Worm (Caenorhabditis elegans) whole organism, young adult: ENCODE measurements around the gene W09C2.8.

Experiments
- B0336.3 ChIP-seq: fragments of 200-800 bp; sonication (Bioruptor generic); IDR thresholded peaks from 2 replicates; pipeline ENCODE4 v1.3.6; 2022; ENCODE audit warnings: missing genetic modification characterization, missing compliant biosample characterization
- F22D6.2 ChIP-seq: sonication (generic microtip); optimal IDR thresholded peaks from 2 replicates; lab custom pipeline; 2016; ENCODE audit warnings: mild to moderate bottlenecking, missing genetic modification characterization, missing compliant biosample characterization
- F49E8.2 ChIP-seq: sonication (generic microtip); optimal IDR thresholded peaks from 3 replicates; lab custom pipeline; 2017; ENCODE audit warnings: missing genetic modification characterization, mild to moderate bottlenecking, missing compliant biosample characterization, antibody characterized with exemption, moderate library complexity; ENCODE audit not compliant: insufficient read depth
- F55B11.4 ChIP-seq: sonication (generic microtip); optimal IDR thresholded peaks from 2 replicates; lab custom pipeline; 2016; ENCODE audit warnings: missing compliant biosample characterization, missing genetic modification characterization, borderline replicate concordance; ENCODE audit not compliant: insufficient read depth
- F57A8.1 ChIP-seq: fragments of 200-800 bp; sonication (Bioruptor generic); optimal IDR thresholded peaks from 2 replicates; lab custom pipeline; 2018; ENCODE audit warnings: mild to moderate bottlenecking, missing genetic modification characterization, moderate library complexity, missing compliant biosample characterization
- K11D2.4 ChIP-seq: fragments of 200-800 bp; sonication (Bioruptor generic); IDR thresholded peaks from 2 replicates; pipeline ENCODE4 v1.3.6; 2022; ENCODE audit warnings: missing genetic modification reagents, missing genetic modification characterization, missing compliant biosample characterization
- K12H6.12 ChIP-seq: fragments of 200-800 bp; sonication (Bioruptor generic); optimal IDR thresholded peaks from 2 replicates; lab custom pipeline; 2018; ENCODE audit warnings: mild to moderate bottlenecking, missing genetic modification characterization, missing compliant biosample characterization
- T07F8.4 ChIP-seq: sonication (generic microtip); optimal IDR thresholded peaks from 2 replicates; lab custom pipeline; 2016; ENCODE audit warnings: mild to moderate bottlenecking, missing genetic modification characterization, moderate library complexity, missing compliant biosample characterization
- T26A5.8 ChIP-seq: sonication (generic microtip); optimal IDR thresholded peaks from 2 replicates; lab custom pipeline; 2016; ENCODE audit warnings: missing genetic modification characterization, missing compliant biosample characterization
- Y53F4B.3 ChIP-seq: fragments of 200-800 bp; sonication (Bioruptor generic); IDR thresholded peaks from 2 replicates; pipeline ENCODE4 v1.3.6; 2022; ENCODE audit warnings: missing genetic modification reagents, missing genetic modification characterization, missing compliant biosample characterization
- atf-7 ChIP-seq: sonication (generic microtip); optimal IDR thresholded peaks from 2 replicates; lab custom pipeline; 2017; ENCODE audit warnings: mild to moderate bottlenecking, missing genetic modification characterization, missing compliant biosample characterization
- bed-1 ChIP-seq: fragments of 200-800 bp; sonication (Bioruptor generic); IDR thresholded peaks from 2 replicates; pipeline ENCODE4 v1.3.6; 2022; ENCODE audit warnings: missing genetic modification reagents, missing genetic modification characterization, missing compliant biosample characterization
- ceh-27 ChIP-seq: fragments of 200-800 bp; sonication (Bioruptor generic); optimal IDR thresholded peaks from 2 replicates; lab custom pipeline; 2018; ENCODE audit warnings: mild to moderate bottlenecking, missing genetic modification characterization, moderate library complexity, missing compliant biosample characterization
- ceh-58 ChIP-seq: fragments of 200-800 bp; sonication (Bioruptor generic); IDR thresholded peaks from 2 replicates; pipeline ENCODE4 v1.3.6; 2022; ENCODE audit warnings: missing genetic modification characterization, missing compliant biosample characterization
- ceh-91 ChIP-seq: fragments of 200-800 bp; sonication (Bioruptor generic); IDR thresholded peaks from 2 replicates; pipeline ENCODE4 v1.3.6; 2022; ENCODE audit warnings: missing genetic modification reagents, missing genetic modification characterization, missing compliant biosample characterization
- chd-7 ChIP-seq: sonication (generic microtip); optimal IDR thresholded peaks from 2 replicates; lab custom pipeline; 2016; ENCODE audit warnings: mild to moderate bottlenecking, missing genetic modification characterization, moderate library complexity, missing compliant biosample characterization
- dpff-1 ChIP-seq: sonication (generic microtip); optimal IDR thresholded peaks from 2 replicates; lab custom pipeline; 2017; ENCODE audit warnings: mild to moderate bottlenecking, missing genetic modification characterization, missing compliant biosample characterization
- egl-18 ChIP-seq: fragments of 200-800 bp; sonication (Bioruptor generic); IDR thresholded peaks from 2 replicates; pipeline ENCODE4 v1.3.6; 2022; ENCODE audit warnings: missing genetic modification reagents, missing genetic modification characterization, missing compliant biosample characterization
- egl-44 ChIP-seq: fragments of 200-800 bp; sonication (Bioruptor generic); IDR thresholded peaks from 2 replicates; pipeline ENCODE4 v1.3.6; 2022; ENCODE audit warnings: missing genetic modification reagents, missing genetic modification characterization, missing compliant biosample characterization
- egrh-3 ChIP-seq: fragments of 200-800 bp; sonication (Bioruptor generic); IDR thresholded peaks from 2 replicates; pipeline ENCODE4 v1.3.6; 2022; ENCODE audit warnings: missing genetic modification reagents, missing genetic modification characterization, missing compliant biosample characterization
- gei-17 ChIP-seq: fragments of 200-800 bp; sonication (Bioruptor generic); optimal IDR thresholded peaks from 2 replicates; lab custom pipeline; 2018; ENCODE audit warnings: mild to moderate bottlenecking, missing genetic modification characterization, missing compliant biosample characterization
- hmg-20 ChIP-seq: fragments of 200-800 bp; sonication (Bioruptor generic); IDR thresholded peaks from 2 replicates; pipeline ENCODE4 v1.3.6; 2022; ENCODE audit warnings: missing genetic modification reagents, missing genetic modification characterization, missing compliant biosample characterization
- let-607 ChIP-seq, 2 experiments: fragments of 200-800 bp in 1 of 2; sonication (Bioruptor generic) in 1 of 2; sonication (generic microtip) in 1 of 2; optimal IDR thresholded peaks; 2 replicates each; lab custom pipeline; 2016 to 2018; ENCODE audit warnings: mild to moderate bottlenecking in 2 of 2, missing compliant biosample characterization in 2 of 2, missing genetic modification characterization in 2 of 2, moderate library complexity in 2 of 2, missing genotype in 1 of 2
- lsy-27 ChIP-seq: sonication (generic microtip); optimal IDR thresholded peaks from 2 replicates; lab custom pipeline; 2017; ENCODE audit warnings: missing genetic modification characterization, mild to moderate bottlenecking, missing compliant biosample characterization, antibody characterized with exemption, missing genotype, borderline replicate concordance; ENCODE audit not compliant: insufficient read depth
- madf-10 ChIP-seq: sonication (generic microtip); optimal IDR thresholded peaks from 2 replicates; lab custom pipeline; 2016; ENCODE audit warnings: mild to moderate bottlenecking, missing genetic modification characterization, missing compliant biosample characterization
- madf-8 ChIP-seq: fragments of 200-800 bp; sonication (Bioruptor generic); conservative IDR thresholded peaks from 2 replicates; pipeline ENCODE4 v1.3.6; 2022; ENCODE audit warnings: missing genetic modification reagents, missing genetic modification characterization, missing compliant biosample characterization
- mel-28 ChIP-seq: sonication (generic microtip); optimal IDR thresholded peaks from 2 replicates; lab custom pipeline; 2016; ENCODE audit warnings: borderline replicate concordance, mild to moderate bottlenecking, missing genetic modification characterization, missing compliant biosample characterization
- nfya-2 ChIP-seq: fragments of 200-800 bp; sonication (Bioruptor generic); IDR thresholded peaks from 2 replicates; pipeline ENCODE4 v1.3.6; 2022; ENCODE audit warnings: missing genetic modification reagents, missing genetic modification characterization, missing compliant biosample characterization
- nfyb-1 ChIP-seq: fragments of 200-800 bp; sonication (Bioruptor generic); IDR thresholded peaks from 2 replicates; pipeline ENCODE4 v1.3.6; 2022; ENCODE audit warnings: missing genetic modification reagents, missing genetic modification characterization, missing compliant biosample characterization
- nhr-179 ChIP-seq: sonication (generic microtip); optimal IDR thresholded peaks from 2 replicates; lab custom pipeline; 2016; ENCODE audit warnings: mild to moderate bottlenecking, missing genetic modification characterization, missing compliant biosample characterization
- rcor-1 ChIP-seq: fragments of 200-800 bp; sonication (Bioruptor generic); IDR thresholded peaks from 2 replicates; pipeline ENCODE4 v1.3.6; 2022; ENCODE audit warnings: missing genetic modification reagents, missing genetic modification characterization, missing compliant biosample characterization
- snpc-1.1 ChIP-seq: sonication (generic microtip); optimal IDR thresholded peaks from 2 replicates; lab custom pipeline; 2017; ENCODE audit warnings: missing genetic modification characterization, mild to moderate bottlenecking, missing compliant biosample characterization, antibody characterized with exemption, moderate library complexity, missing genotype, missing genetic modification reagents; ENCODE audit not compliant: insufficient read depth
- snpc-1.3 ChIP-seq: sonication (generic microtip); optimal IDR thresholded peaks from 2 replicates; lab custom pipeline; 2017; ENCODE audit warnings: missing genetic modification characterization, mild to moderate bottlenecking, missing compliant biosample characterization, antibody characterized with exemption, moderate library complexity, missing genotype, missing genetic modification reagents; ENCODE audit not compliant: insufficient read depth
- snpc-4 ChIP-seq, 5 experiments: fragments of 150-350 bp in 1 of 5; sonication (generic microtip) in 4 of 5; optimal IDR thresholded peaks; 2 replicates each; lab custom pipeline; 2014 to 2018; ENCODE audit warnings: missing genetic modification characterization in 5 of 5, missing biosample characterization in 3 of 5, antibody characterized with exemption in 2 of 5, mild to moderate bottlenecking in 2 of 5, missing compliant biosample characterization in 2 of 5, missing genotype in 2 of 5, moderate library complexity in 2 of 5, missing genetic modification reagents in 1 of 5
- unc-62 ChIP-seq: fragments of 150-350 bp; optimal IDR thresholded peaks from 2 replicates; lab custom pipeline; 2014; ENCODE audit warnings: missing biosample characterization, missing genetic modification reagents, missing genetic modification characterization
- ztf-26 ChIP-seq: sonication (generic microtip); optimal IDR thresholded peaks from 2 replicates; lab custom pipeline; 2017; ENCODE audit warnings: missing genetic modification characterization, missing compliant biosample characterization
- ztf-28 ChIP-seq: fragments of 200-800 bp; sonication (Bioruptor generic); IDR thresholded peaks from 2 replicates; pipeline ENCODE4 v1.3.6; 2022; ENCODE audit warnings: missing genetic modification reagents, missing genetic modification characterization, missing compliant biosample characterization

The W09C2.8 gene

ce11 chrIV:9617358-9617757 lies 6.8 kb downstream of the W09C2.8 start:
- TF ChIP-seq ceh-58 (GFP tag; lab: Robert Waterston, UW), result no peak
- no peak for TF ChIP-seq chd-7 (tag; lab: Kevin White, UChicago)
- TF ChIP-seq atf-7 (tag; lab: Kevin White, UChicago), result no peak
- TF ChIP-seq egl-44 (GFP tag; lab: Robert Waterston, UW), result no peak
- TF ChIP-seq F55B11.4, result no peak
- no peak for TF ChIP-seq T07F8.4
- TF ChIP-seq unc-62 (GFP tag; lab: Kevin White, UChicago), result peak; percentile 53

DNA sequence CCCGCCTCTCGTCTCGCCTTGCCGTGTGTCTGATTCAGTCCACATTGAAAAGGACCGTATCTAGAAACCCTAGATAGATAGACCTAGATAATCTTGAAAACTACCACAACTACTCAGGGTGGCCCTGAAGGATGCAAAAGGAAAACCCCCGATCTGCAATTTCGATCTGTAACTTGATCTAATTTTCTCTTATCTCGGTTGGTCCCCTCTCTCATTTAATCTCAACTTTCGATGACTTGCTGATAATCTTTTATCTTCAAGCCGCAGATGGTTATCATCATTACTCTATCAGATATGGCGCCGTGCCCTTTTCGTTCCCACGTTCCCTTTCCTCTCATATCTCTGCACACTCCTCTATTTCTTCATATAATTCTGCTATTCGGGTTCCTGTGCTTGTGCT lies 8.7 kb downstream of the W09C2.8 start:
- TF ChIP-seq Y53F4B.3 (GFP tag; lab: Robert Waterston, UW) (no peak), nfya-2 (GFP tag; lab: Robert Waterston, UW) (no peak), ztf-26 (tag; lab: Kevin White, UChicago) (no peak), egrh-3 (GFP tag; lab: Robert Waterston, UW) (no peak), nfyb-1 (GFP tag; lab: Robert Waterston, UW) (0 out of 2 replicates have a peak, but pooled peaks have one; percentile 3)

DNA sequence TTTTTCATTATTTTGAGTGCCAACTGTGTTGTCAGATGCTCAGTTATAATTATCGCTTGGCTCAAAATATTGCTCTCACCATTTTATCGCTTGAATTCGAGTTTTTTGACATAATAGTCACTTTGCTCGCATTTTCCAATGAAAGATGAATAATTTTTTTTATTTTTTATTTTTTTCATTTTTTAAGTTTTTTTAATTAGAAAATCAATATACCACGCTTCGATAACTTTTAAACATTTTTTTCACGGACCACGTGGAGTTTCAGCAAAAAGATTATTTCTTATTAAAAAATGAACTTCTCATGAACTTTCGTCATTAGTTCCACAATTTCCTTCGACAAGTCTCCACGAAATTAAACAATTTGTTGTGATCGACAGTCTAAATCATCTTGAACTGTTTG lies 9.5 kb downstream of the W09C2.8 start, which contains the start of gene elt-1:
TSS of gene elt-1 (plus strand) at position 301 of the 400 bp plus-strand sequence.
- TF ChIP-seq nhr-179, result no peak
- TF ChIP-seq ceh-58 (GFP tag; lab: Robert Waterston, UW), result no peak
- TF ChIP-seq madf-8 (GFP tag; lab: Robert Waterston, UW), result no peak
- TF ChIP-seq ceh-91 (GFP tag; lab: Robert Waterston, UW), result no peak
- no peak for TF ChIP-seq unc-62 (GFP tag; lab: Kevin White, UChicago)
- TF ChIP-seq F22D6.2 (tag; lab: Kevin White, UChicago), result no peak
- no peak for TF ChIP-seq dpff-1 (tag; lab: Kevin White, UChicago)
- no peak for TF ChIP-seq T26A5.8 (tag; lab: Kevin White, UChicago)
- TF ChIP-seq ztf-28 (GFP tag; lab: Robert Waterston, UW), result no peak
- TF ChIP-seq mel-28 (tag; lab: Kevin White, UChicago), result no peak
- TF ChIP-seq egl-18 (GFP tag; lab: Robert Waterston, UW), result no peak
- no peak for TF ChIP-seq F49E8.2
- TF ChIP-seq ceh-27 (GFP tag; lab: Kevin White, UChicago), result no peak
- no peak for TF ChIP-seq let-607 (tag; optimal IDR thresholded peaks at IDR 0.05; lab: Kevin White, UChicago)

- TF ChIP-seq rcor-1 (GFP tag; lab: Robert Waterston, UW) (no peak), snpc-4 (GFP tag; optimal IDR thresholded peaks at IDR 0.05; lab: Kevin White, UChicago) (no peak), snpc-4 (tag; optimal IDR thresholded peaks at IDR 0.05; lab: Kevin White, UChicago) (no peak), madf-8 (GFP tag; lab: Robert Waterston, UW) (no peak), nhr-179 (no peak)
Observed at ce11 chrIV:9614060-9614459, 10.1 kb downstream of the W09C2.8 start.

- TF ChIP-seq ztf-28 (GFP tag; lab: Robert Waterston, UW), result no peak
- no peak for TF ChIP-seq egl-44 (GFP tag; lab: Robert Waterston, UW)
- no peak for TF ChIP-seq B0336.3 (GFP tag; lab: Robert Waterston, UW)
Observed at ce11 chrIV:9613072-9613590, 11.0 kb downstream of the W09C2.8 start.

DNA sequence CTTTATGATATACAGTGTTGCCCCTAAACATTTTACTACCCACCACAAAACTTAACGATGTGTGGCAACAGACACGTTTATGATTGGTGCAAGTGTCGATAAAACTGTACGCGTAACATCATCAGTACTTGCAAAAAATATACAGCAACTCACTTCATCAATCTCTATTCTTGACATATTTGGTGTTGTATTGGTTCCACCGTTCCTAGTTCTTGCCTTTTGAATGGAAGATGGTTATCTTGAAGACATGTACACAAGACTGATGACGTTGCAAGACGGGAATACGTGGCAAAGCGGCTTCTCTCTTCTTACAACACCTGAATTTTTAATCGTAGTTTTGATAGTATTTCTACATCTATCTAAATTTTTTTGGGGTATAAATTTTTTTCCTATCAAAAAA lies 13.3 kb downstream of the W09C2.8 start:
- no peak for TF ChIP-seq nhr-179
- TF ChIP-seq K11D2.4 (GFP tag; lab: Robert Waterston, UW), result no peak
- TF ChIP-seq chd-7 (tag; lab: Kevin White, UChicago), result no peak
- no peak for TF ChIP-seq gei-17 (GFP tag; lab: Kevin White, UChicago)
- TF ChIP-seq F57A8.1 (GFP tag; lab: Kevin White, UChicago), result no peak
- TF ChIP-seq madf-10 (tag; lab: Kevin White, UChicago), result no peak
- TF ChIP-seq bed-1, result no peak
- no peak for TF ChIP-seq snpc-1.3 (tag; lab: Kevin White, UChicago)
- no peak for TF ChIP-seq nfya-2 (GFP tag; lab: Robert Waterston, UW)
- no peak for TF ChIP-seq hmg-20 (GFP tag; lab: Robert Waterston, UW)
- no peak for TF ChIP-seq lsy-27 (tag; lab: Kevin White, UChicago)
- TF ChIP-seq snpc-1.1 (tag; lab: Kevin White, UChicago), result no peak
- TF ChIP-seq mel-28 (tag; lab: Kevin White, UChicago), result no peak
- no peak for TF ChIP-seq K12H6.12
- no peak for TF ChIP-seq dpff-1 (tag; lab: Kevin White, UChicago)
